Worm (Caenorhabditis elegans): ENCODE results near the gene sri-73.

ce11 chrV:598626-599025 lies 32.7 kb upstream of the sri-73 start:
- TF ChIP-seq elt-2 (tag; optimal IDR thresholded peaks at IDR 0.05): no peak
- no peak for TF ChIP-seq K09A11.1 (tag; optimal IDR thresholded peaks at IDR 0.05; ENCODE audit: insufficient read depth)
- TF ChIP-seq npax-4 (tag; optimal IDR thresholded peaks at IDR 0.05): no peak
- no peak for TF ChIP-seq pha-4 (tag; optimal IDR thresholded peaks at IDR 0.05)
